Worm (Caenorhabditis elegans): Measurements from ENCODE around the gene Y45G12B.2.

DNA sequence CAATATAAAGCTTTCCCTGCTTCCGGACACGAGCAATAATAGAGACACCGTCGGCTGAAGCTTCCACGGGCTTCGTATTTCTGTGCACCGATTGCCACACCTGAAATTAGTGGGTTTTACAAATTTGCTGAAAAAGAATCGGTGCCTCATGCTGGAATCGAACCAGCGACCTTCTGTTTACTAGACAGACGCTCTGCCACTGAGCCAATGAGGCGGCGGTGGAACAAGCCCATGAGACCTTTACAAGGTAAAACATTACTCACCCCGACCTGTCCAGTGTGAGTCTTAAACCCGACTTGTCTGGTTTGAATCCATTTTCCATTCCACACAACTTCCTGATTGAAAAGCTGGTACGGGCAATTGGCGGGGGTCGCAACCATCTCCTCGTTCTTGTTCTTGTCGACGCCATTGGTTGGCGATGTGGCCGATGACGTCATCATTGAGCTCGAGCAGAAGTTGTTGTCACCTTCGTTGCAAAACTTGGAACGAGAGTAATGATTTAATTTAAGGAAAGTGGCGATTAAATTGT is 30.0 kb upstream of the Y45G12B.2 start, which contains the start of gene ndx-2:
- TF ChIP-seq ref-2 (tag; optimal IDR thresholded peaks at IDR 0.05) (no peak), K09A11.1 (tag; optimal IDR thresholded peaks at IDR 0.05; ENCODE audit: insufficient read depth) (no peak)
